Worm (Caenorhabditis elegans): ENCODE data around the gene clec-153.

DNA sequence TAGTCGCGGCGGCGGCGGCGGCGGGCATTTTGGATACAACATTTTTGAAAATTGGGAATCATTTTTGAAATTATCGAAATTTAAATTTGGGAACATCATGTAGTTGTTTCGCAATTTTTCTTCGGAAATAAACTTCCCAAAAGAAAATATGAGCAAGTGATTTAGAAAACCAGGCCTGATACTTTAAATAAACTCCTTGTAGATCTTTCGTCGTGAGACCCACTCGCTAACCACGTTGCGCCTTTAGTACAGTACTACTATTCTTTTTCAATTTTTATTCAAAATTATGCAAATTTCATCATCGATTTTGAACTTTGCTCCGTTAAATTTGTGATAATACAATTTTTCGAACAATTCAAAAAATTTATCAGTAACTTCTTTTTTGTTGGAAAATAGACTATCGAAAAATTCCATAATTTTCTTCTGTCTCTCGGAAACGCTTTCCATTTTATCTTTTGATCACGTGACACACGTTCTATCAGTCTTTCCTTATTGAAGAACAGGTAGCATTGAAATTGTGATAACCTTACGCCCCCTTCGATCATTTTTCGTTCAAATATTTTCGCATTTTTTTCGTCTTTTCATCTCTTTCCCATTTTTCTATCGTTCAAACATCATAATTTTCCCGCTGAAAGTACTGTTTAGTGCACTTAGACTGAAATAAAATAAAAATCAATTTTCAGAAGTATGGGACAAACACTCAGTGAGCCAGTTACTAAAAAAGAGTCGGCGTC, 14.9 kb downstream of the clec-153 start, which contains the start of gene ppm-2:
- TF ChIP-seq ztf-11 (tag; optimal IDR thresholded peaks at IDR 0.05) (no peak), nhr-47 (tag; optimal IDR thresholded peaks at IDR 0.05) (no peak), sox-4 (tag; optimal IDR thresholded peaks at IDR 0.05) (no peak), unc-86 (tag; optimal IDR thresholded peaks at IDR 0.05) (no peak), elt-3 (tag; optimal IDR thresholded peaks at IDR 0.05) (peak in 2 of 6 experiments; percentile 13 to 61), ztf-4 (tag; optimal IDR thresholded peaks at IDR 0.05) (no peak)

Measured in whole organism, L1 larva.